Worm (Caenorhabditis elegans) whole organism, late embryonic: ENCODE data around the gene R04E5.9.

Source experiments
- C38D4.7 ChIP-seq: fragments of 200-800 bp; sonication (Bioruptor generic); optimal IDR thresholded peaks from 2 replicates; lab custom pipeline; 2018; ENCODE audit warnings: mild to moderate bottlenecking, missing genetic modification characterization, moderate library complexity, missing compliant biosample characterization
- K02D7.2 ChIP-seq: sonication (generic microtip); optimal IDR thresholded peaks from 2 replicates; lab custom pipeline; 2017; ENCODE audit warnings: mild to moderate bottlenecking, missing genetic modification characterization, missing compliant biosample characterization
- ama-1 ChIP-seq: fragments of 150-350 bp; optimal IDR thresholded peaks from 2 replicates; lab custom pipeline; 2014
- ceh-6 ChIP-seq: fragments of 200-800 bp; sonication (Bioruptor generic); optimal IDR thresholded peaks from 2 replicates; lab custom pipeline; 2018; ENCODE audit warnings: mild to moderate bottlenecking, missing genetic modification characterization, missing compliant biosample characterization
- dmd-4 ChIP-seq: sonication (generic microtip); optimal IDR thresholded peaks from 2 replicates; lab custom pipeline; 2016; ENCODE audit warnings: borderline replicate concordance, missing genetic modification characterization, missing compliant biosample characterization
- ets-4 ChIP-seq: sonication (generic microtip); optimal IDR thresholded peaks from 2 replicates; lab custom pipeline; 2016; ENCODE audit warnings: missing genetic modification characterization, missing compliant biosample characterization
- gmeb-2 ChIP-seq: sonication (generic microtip); optimal IDR thresholded peaks from 2 replicates; lab custom pipeline; 2016; ENCODE audit warnings: missing genetic modification characterization, inconsistent platforms, missing compliant biosample characterization
- hlh-8 ChIP-seq: sonication (generic microtip); optimal IDR thresholded peaks from 2 replicates; lab custom pipeline; 2016; ENCODE audit warnings: missing genotype, missing genetic modification characterization, missing compliant biosample characterization
- madf-2 ChIP-seq: sonication (generic microtip); optimal IDR thresholded peaks from 2 replicates; lab custom pipeline; 2017; ENCODE audit warnings: missing genetic modification characterization, missing compliant biosample characterization
- pha-4 ChIP-seq: fragments of 150-350 bp; optimal IDR thresholded peaks from 2 replicates; lab custom pipeline; 2018; ENCODE audit warnings: missing biosample characterization, missing genetic modification reagents, missing genetic modification characterization
- pqm-1 ChIP-seq: sonication (generic microtip); optimal IDR thresholded peaks from 2 replicates; lab custom pipeline; 2016; ENCODE audit warnings: missing genetic modification characterization, missing compliant biosample characterization
- pros-1 ChIP-seq: fragments of 150-350 bp; optimal IDR thresholded peaks from 2 replicates; lab custom pipeline; 2014; ENCODE audit warnings: missing biosample characterization, missing genetic modification reagents, missing genetic modification characterization
- tbx-2 ChIP-seq: sonication (generic microtip); optimal IDR thresholded peaks from 2 replicates; lab custom pipeline; 2016; ENCODE audit warnings: missing genetic modification characterization, missing compliant biosample characterization
- zip-5 ChIP-seq: sonication (generic microtip); optimal IDR thresholded peaks from 2 replicates; lab custom pipeline; 2016; ENCODE audit warnings: missing genetic modification characterization, missing compliant biosample characterization

- TF ChIP-seq pha-4 (tag; lab: Kevin White, UChicago) (no peak), ceh-6 (GFP tag; lab: Kevin White, UChicago) (peak; percentile 95), ama-1 (lab: Kevin White, UChicago) (no peak), zip-5 (tag; lab: Kevin White, UChicago) (peak; percentile 80), tbx-2 (tag; lab: Kevin White, UChicago) (peak; percentile 95), gmeb-2 (tag; lab: Kevin White, UChicago) (peak; percentile 94), hlh-8 (tag; lab: Kevin White, UChicago) (peak; percentile 87), pqm-1 (tag; lab: Kevin White, UChicago) (peak; percentile 85), pros-1 (peak; percentile 75), ets-4 (tag; lab: Kevin White, UChicago) (peak; percentile 52), dmd-4 (tag; lab: Kevin White, UChicago) (peak; percentile 91), madf-2 (peak; percentile 93), K02D7.2 (tag; lab: Kevin White, UChicago) (peak; percentile 94), C38D4.7 (GFP tag; lab: Kevin White, UChicago) (peak; percentile 92)
These were observed 25.0 kb upstream of the R04E5.9 start, which contains the start of gene C28G1.2 for ce11 chrX:8835887-8836348.
